Worm (Caenorhabditis elegans) whole organism, young adult: ENCODE measurements around the gene C14C10.1.

Source experiments
- dpl-1 ChIP-seq: fragments of 150-350 bp; optimal IDR thresholded peaks from 2 replicates; lab custom pipeline; 2014; ENCODE audit warnings: missing biosample characterization, missing genetic modification reagents, missing genetic modification characterization
- tbx-9 ChIP-seq: sonication (generic microtip); optimal IDR thresholded peaks from 2 replicates; lab custom pipeline; 2016; ENCODE audit warnings: borderline replicate concordance, missing genetic modification characterization, inconsistent platforms, missing compliant biosample characterization

- TF ChIP-seq tbx-9 (tag; lab: Kevin White, UChicago) (no peak), dpl-1 (GFP tag; lab: Kevin White, UChicago) (no peak)
Observed at ce11 chrV:12629743-12630142, 41.6 kb downstream of the C14C10.1 start, which contains the start of gene F56H9.6.
